Fruit fly (Drosophila melanogaster) whole organism, embryonic: ENCODE data around the gene CG10802.

Source experiments
- Asciz ChIP-seq: fragments of 200-800 bp; sonication (Bioruptor generic); optimal IDR thresholded peaks from 2 replicates; lab custom pipeline; 2017; ENCODE audit warnings: missing biosample characterization, mild to moderate bottlenecking, missing genetic modification characterization, missing genetic modification reagents
- BEAF-32 ChIP-seq: fragments of 200-800 bp; sonication (Bioruptor generic); optimal IDR thresholded peaks from 3 replicates; lab custom pipeline; 2017; ENCODE audit warnings: missing biosample characterization, missing genetic modification characterization, mild to moderate bottlenecking, moderate library complexity, missing genetic modification reagents
- CG10366 ChIP-seq: fragments of 200-800 bp; sonication (Bioruptor generic); IDR thresholded peaks from 2 replicates; pipeline ENCODE4 v1.3.6; 2022; ENCODE audit warnings: missing biosample characterization, missing genetic modification characterization
- CG10543 ChIP-seq: fragments of 200-800 bp; sonication (Bioruptor generic); optimal IDR thresholded peaks from 3 replicates; lab custom pipeline; 2017; ENCODE audit warnings: missing biosample characterization, mild to moderate bottlenecking, missing genetic modification characterization, moderate library complexity
- CG10979 ChIP-seq: fragments of 200-800 bp; sonication (Bioruptor generic); optimal IDR thresholded peaks from 2 replicates; lab custom pipeline; 2018; ENCODE audit warnings: missing biosample characterization, mild to moderate bottlenecking, missing genetic modification characterization, moderate library complexity
- CG11504 ChIP-seq: fragments of 200-800 bp; sonication (Bioruptor generic); optimal IDR thresholded peaks from 3 replicates; lab custom pipeline; 2019; ENCODE audit warnings: missing biosample characterization, mild to moderate bottlenecking, missing genetic modification characterization, moderate library complexity
- CG11696 ChIP-seq: fragments of 200-800 bp; sonication (Bioruptor generic); IDR thresholded peaks from 2 replicates; pipeline ENCODE4 v1.3.6; 2022; ENCODE audit warnings: missing biosample characterization, missing genetic modification characterization
- CG12659 ChIP-seq: fragments of 200-800 bp; sonication (Bioruptor generic); optimal IDR thresholded peaks from 3 replicates; lab custom pipeline; 2017; ENCODE audit warnings: mild to moderate bottlenecking, missing biosample characterization, missing genetic modification reagents, missing genetic modification characterization
- CG14710 ChIP-seq: fragments of 200-800 bp; sonication (Bioruptor generic); optimal IDR thresholded peaks from 3 replicates; lab custom pipeline; 2019; ENCODE audit warnings: missing biosample characterization, mild to moderate bottlenecking, missing genetic modification characterization, moderate library complexity
- CG15073 ChIP-seq: fragments of 200-800 bp; sonication (Bioruptor generic); optimal IDR thresholded peaks from 2 replicates; lab custom pipeline; 2016; ENCODE audit warnings: missing biosample characterization, missing genetic modification characterization
- CG17328 ChIP-seq: fragments of 200-800 bp; sonication (Bioruptor generic); IDR thresholded peaks from 2 replicates; pipeline ENCODE4 v1.3.6; 2022; ENCODE audit warnings: missing biosample characterization, missing genetic modification characterization
- CG2120 ChIP-seq: fragments of 200-800 bp; sonication (Bioruptor generic); optimal IDR thresholded peaks from 3 replicates; lab custom pipeline; 2016; ENCODE audit warnings: missing biosample characterization, missing genetic modification characterization
- CG2129 ChIP-seq: fragments of 200-800 bp; sonication (Bioruptor generic); IDR thresholded peaks from 2 replicates; pipeline ENCODE4 v1.3.6; 2022; ENCODE audit warnings: missing biosample characterization, missing genetic modification characterization; ENCODE audit not compliant: partially characterized antibody
- CG34376 ChIP-seq: fragments of 200-800 bp; sonication (Bioruptor generic); optimal IDR thresholded peaks from 2 replicates; lab custom pipeline; 2018; ENCODE audit warnings: missing biosample characterization, mild to moderate bottlenecking, missing genetic modification characterization
- CG3995 ChIP-seq: fragments of 200-800 bp; sonication (Bioruptor generic); optimal IDR thresholded peaks from 3 replicates; lab custom pipeline; 2016; ENCODE audit warnings: missing biosample characterization, missing genetic modification characterization
- CG4617 ChIP-seq: fragments of 200-800 bp; sonication (Bioruptor generic); optimal IDR thresholded peaks from 3 replicates; lab custom pipeline; 2016; ENCODE audit warnings: missing biosample characterization, missing genetic modification characterization, borderline replicate concordance
- CG6683 ChIP-seq: fragments of 200-800 bp; sonication (Bioruptor generic); optimal IDR thresholded peaks from 2 replicates; lab custom pipeline; 2017; ENCODE audit warnings: missing biosample characterization, mild to moderate bottlenecking, missing genetic modification characterization, missing genetic modification reagents
- CG7987 ChIP-seq: fragments of 200-800 bp; sonication (Bioruptor generic); optimal IDR thresholded peaks from 2 replicates; lab custom pipeline; 2018; ENCODE audit warnings: missing biosample characterization, mild to moderate bottlenecking, missing genetic modification characterization, moderate library complexity
- CG8359 ChIP-seq: fragments of 200-800 bp; sonication (Bioruptor generic); optimal IDR thresholded peaks from 2 replicates; lab custom pipeline; 2017; ENCODE audit warnings: missing biosample characterization, mild to moderate bottlenecking, missing genetic modification characterization, borderline replicate concordance
- CG9876 ChIP-seq: fragments of 200-800 bp; sonication (Bioruptor generic); optimal IDR thresholded peaks from 2 replicates; lab custom pipeline; 2016; ENCODE audit warnings: missing biosample characterization, missing genetic modification characterization
- CTCF ChIP-seq: fragments of 200-800 bp; sonication (Bioruptor generic); optimal IDR thresholded peaks from 2 replicates; lab custom pipeline; 2017; ENCODE audit warnings: missing biosample characterization, mild to moderate bottlenecking, missing genetic modification characterization, moderate library complexity
- Deaf1 ChIP-seq: fragments of 200-800 bp; optimal IDR thresholded peaks from 3 replicates; lab custom pipeline; 2019; ENCODE audit warnings: missing biosample characterization, mild to moderate bottlenecking, missing genetic modification characterization, moderate library complexity
- Ets65A ChIP-seq: fragments of 200-800 bp; sonication (Bioruptor generic); peaks from one replicate; lab custom pipeline; 2016; ENCODE audit warnings: missing biosample characterization, missing genetic modification characterization
- Hsf ChIP-seq: fragments of 200-800 bp; sonication (Bioruptor generic); optimal IDR thresholded peaks from 3 replicates; lab custom pipeline; 2016; ENCODE audit warnings: missing biosample characterization, missing genetic modification characterization
- Med ChIP-seq: fragments of 200-800 bp; sonication (Bioruptor generic); peaks from one replicate; lab custom pipeline; 2016; ENCODE audit warnings: missing biosample characterization, missing genetic modification characterization, mild to moderate bottlenecking, inconsistent platforms, moderate library complexity
- Nf-YC ChIP-seq: fragments of 200-800 bp; optimal IDR thresholded peaks from 3 replicates; lab custom pipeline; 2019; ENCODE audit warnings: missing biosample characterization, mild to moderate bottlenecking, missing genetic modification characterization, moderate library complexity
- Pdp1 ChIP-seq, 2 experiments: fragments of 200-800 bp; sonication (Bioruptor generic); optimal IDR thresholded peaks; 3 replicates each; lab custom pipeline; 2016; ENCODE audit warnings: missing biosample characterization in 2 of 2, missing genetic modification characterization in 2 of 2, mild to moderate bottlenecking in 1 of 2, moderate library complexity in 1 of 2
- Ssrp ChIP-seq: fragments of 200-800 bp; sonication (Bioruptor generic); optimal IDR thresholded peaks from 2 replicates; lab custom pipeline; 2018; ENCODE audit warnings: missing biosample characterization, mild to moderate bottlenecking, missing genetic modification characterization, moderate library complexity
- al ChIP-seq: fragments of 200-800 bp; sonication (Bioruptor generic); IDR thresholded peaks from 2 replicates; pipeline ENCODE4 v1.3.6; 2022; ENCODE audit warnings: missing biosample characterization, missing genetic modification characterization
- ato ChIP-seq: fragments of 200-800 bp; sonication (Bioruptor generic); IDR thresholded peaks from 2 replicates; pipeline ENCODE4 v1.3.6; 2022; ENCODE audit warnings: missing biosample characterization, missing genetic modification characterization; ENCODE audit not compliant: partially characterized antibody
- br ChIP-seq: fragments of >200 bp; optimal IDR thresholded peaks from 2 replicates; lab custom pipeline; 2017
- cas ChIP-seq: fragments of 200-800 bp; sonication (Bioruptor generic); IDR thresholded peaks from 2 replicates; pipeline ENCODE4 v1.3.6; 2022; ENCODE audit warnings: missing biosample characterization, missing genetic modification characterization
- chinmo ChIP-seq: fragments of 200-800 bp; sonication (Bioruptor generic); IDR thresholded peaks from 4 replicates; pipeline ENCODE4 v1.3.6; 2022; ENCODE audit warnings: missing biosample characterization, missing genetic modification characterization; ENCODE audit not compliant: partially characterized antibody
- dimm ChIP-seq: fragments of 200-800 bp; sonication (Bioruptor generic); IDR thresholded peaks from 2 replicates; pipeline ENCODE4 v1.3.6; 2022; ENCODE audit warnings: missing biosample characterization, missing genetic modification characterization
- exex ChIP-seq: fragments of 200-800 bp; sonication (Bioruptor generic); optimal IDR thresholded peaks from 4 replicates; lab custom pipeline; 2018; ENCODE audit warnings: missing biosample characterization, mild to moderate bottlenecking, missing genetic modification characterization, moderate library complexity
- eyg ChIP-seq: fragments of 200-800 bp; sonication (Bioruptor generic); optimal IDR thresholded peaks from 3 replicates; lab custom pipeline; 2016; ENCODE audit warnings: missing biosample characterization, missing genetic modification characterization
- gcm ChIP-seq: fragments of 200-800 bp; sonication (Bioruptor generic); optimal IDR thresholded peaks from 2 replicates; lab custom pipeline; 2019; ENCODE audit warnings: missing biosample characterization, mild to moderate bottlenecking, missing genetic modification characterization, moderate library complexity
- gem ChIP-seq: fragments of 200-800 bp; sonication (Bioruptor generic); optimal IDR thresholded peaks from 2 replicates; lab custom pipeline; 2019; ENCODE audit warnings: missing biosample characterization, mild to moderate bottlenecking, missing genetic modification characterization, moderate library complexity
- grau ChIP-seq: fragments of 200-800 bp; optimal IDR thresholded peaks from 3 replicates; lab custom pipeline; 2019; ENCODE audit warnings: missing biosample characterization, mild to moderate bottlenecking, missing genetic modification characterization, moderate library complexity
- grn ChIP-seq: fragments of 200-800 bp; sonication (Bioruptor generic); optimal IDR thresholded peaks from 3 replicates; lab custom pipeline; 2017; ENCODE audit warnings: missing biosample characterization, missing genetic modification characterization
- jigr1 ChIP-seq: fragments of 200-800 bp; sonication (Bioruptor generic); IDR thresholded peaks from 3 replicates; pipeline ENCODE4 v1.3.6; 2022; ENCODE audit warnings: missing biosample characterization, missing genetic modification characterization
- pb ChIP-seq: fragments of 200-800 bp; sonication (Bioruptor generic); optimal IDR thresholded peaks from 3 replicates; lab custom pipeline; 2016; ENCODE audit warnings: missing biosample characterization, missing genetic modification characterization
- peb ChIP-seq: fragments of 200-800 bp; sonication (Bioruptor generic); IDR thresholded peaks from 2 replicates; pipeline ENCODE4 v1.3.6; 2022; ENCODE audit warnings: missing biosample characterization, missing genetic modification characterization
- row ChIP-seq: fragments of 200-800 bp; sonication (Bioruptor generic); IDR thresholded peaks from 3 replicates; pipeline ENCODE4 v1.3.6; 2022; ENCODE audit warnings: missing biosample characterization, missing genetic modification characterization
- slbo ChIP-seq: fragments of 200-800 bp; sonication (Bioruptor generic); IDR thresholded peaks from 2 replicates; pipeline ENCODE4 v1.3.6; 2022; ENCODE audit warnings: missing biosample characterization, missing genetic modification characterization
- slp2 ChIP-seq: fragments of 200-800 bp; sonication (Bioruptor generic); optimal IDR thresholded peaks from 2 replicates; lab custom pipeline; 2016; ENCODE audit warnings: missing biosample characterization, missing genetic modification characterization
- wdn ChIP-seq: fragments of 200-800 bp; sonication (Bioruptor generic); IDR thresholded peaks from 2 replicates; pipeline ENCODE4 v1.3.6; 2022; ENCODE audit warnings: missing biosample characterization, missing genetic modification characterization
- yki ChIP-seq: fragments of >200 bp; optimal IDR thresholded peaks from 3 replicates; lab custom pipeline; 2018
- zen2 ChIP-seq: fragments of 200-800 bp; sonication (Bioruptor generic); IDR thresholded peaks from 3 replicates; pipeline ENCODE4 v1.3.6; 2022; ENCODE audit warnings: missing biosample characterization, missing genetic modification characterization; ENCODE audit not compliant: partially characterized antibody

CG10802 gene

dm6 chrX:3440506-3440905, 42.3 kb upstream of the CG10802 start (continued):
- TF ChIP-seq chinmo (GFP tag; lab: Robert Waterston, UW) (0 out of 4 replicates have a peak, but pooled peaks have one; percentile 65), zen2 (GFP tag; lab: Robert Waterston, UW) (no peak), CG7987 (GFP tag; lab: Kevin White, UChicago) (peak; percentile 92), CG15073 (GFP tag; lab: Kevin White, UChicago) (no peak), CG11696 (GFP tag; lab: Robert Waterston, UW) (no peak)

DNA sequence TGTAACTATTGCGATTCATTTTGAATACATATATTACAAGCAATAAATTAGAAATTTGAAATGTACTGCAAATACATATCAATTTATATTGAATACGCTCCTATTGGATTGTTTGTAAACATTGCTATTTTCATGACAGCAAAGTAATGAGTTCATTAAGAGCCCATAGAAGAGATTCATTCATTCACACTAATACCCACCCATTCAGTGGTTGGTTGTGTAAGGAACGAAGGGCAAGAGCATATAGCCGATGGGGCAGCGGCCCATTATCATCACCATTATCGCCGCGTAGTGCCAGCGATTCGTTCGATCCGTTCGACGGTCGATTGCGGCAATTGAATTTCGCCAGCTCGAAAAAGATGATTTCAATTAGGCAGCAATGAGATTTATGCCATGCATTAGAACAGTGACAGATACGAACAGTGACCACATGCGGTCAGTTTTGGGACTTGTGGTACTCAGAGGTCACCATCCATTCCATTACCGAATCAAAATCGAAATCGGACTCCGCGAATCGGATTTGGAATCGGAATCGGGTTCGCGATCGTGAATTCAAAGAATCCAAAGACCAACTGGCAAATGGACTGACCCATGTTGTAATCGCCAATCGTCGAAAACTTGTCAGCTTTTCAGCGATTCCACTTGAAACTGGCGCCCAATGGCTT, 40.1 kb upstream of the CG10802 start:
- TF ChIP-seq yki (lab: Kevin White, UChicago) = no peak
- TF ChIP-seq CG11504 (tag; lab: Kevin White, UChicago) = peak; percentile 11
- peak; percentile 30 for TF ChIP-seq CG7987 (GFP tag; lab: Kevin White, UChicago)
- no peak for TF ChIP-seq ato (GFP tag; lab: Robert Waterston, UW)
- 0 out of 3 replicates have a peak, but pooled peaks have one; percentile 25 for TF ChIP-seq row (GFP tag; lab: Robert Waterston, UW)
- no peak for TF ChIP-seq CG3995 (GFP tag; lab: Kevin White, UChicago)
- peak; percentile 23 for TF ChIP-seq gem (tag; lab: Kevin White, UChicago)
- peak in 1 of 2 experiments; percentile 92 for TF ChIP-seq Pdp1 (GFP tag; optimal IDR thresholded peaks at IDR 0.05; lab: Kevin White, UChicago)
- TF ChIP-seq exex = peak; percentile 42
- no peak for TF ChIP-seq dimm (GFP tag; lab: Robert Waterston, UW)
- no peak for TF ChIP-seq pb (GFP tag; lab: Kevin White, UChicago)
- peak; percentile 49 for TF ChIP-seq slbo (GFP tag; lab: Robert Waterston, UW)
- TF ChIP-seq CG34376 (GFP tag; lab: Kevin White, UChicago) = peak; percentile 74
- TF ChIP-seq CG2129 (GFP tag; lab: Robert Waterston, UW) = no peak
- TF ChIP-seq CG9876 (GFP tag; lab: Kevin White, UChicago) = no peak
- no peak for TF ChIP-seq Hsf (GFP tag; lab: Kevin White, UChicago)
- TF ChIP-seq CG8359 (GFP tag; lab: Kevin White, UChicago) = no peak
- no peak for TF ChIP-seq CG14710
- TF ChIP-seq Med (GFP tag; lab: Kevin White, UChicago) = peak; percentile 25
- TF ChIP-seq Asciz (GFP tag; lab: Kevin White, UChicago) = no peak
- no peak for TF ChIP-seq cas (GFP tag; lab: Robert Waterston, UW)
- no peak for TF ChIP-seq CG6683
- peak; percentile 10 for TF ChIP-seq grn (GFP tag; lab: Kevin White, UChicago)
- TF ChIP-seq grau (tag; lab: Kevin White, UChicago) = peak; percentile 20
- TF ChIP-seq slp2 (GFP tag; lab: Kevin White, UChicago) = no peak
- no peak for TF ChIP-seq CG10979 (tag; lab: Kevin White, UChicago)
- no peak for TF ChIP-seq al (GFP tag; lab: Robert Waterston, UW)
- TF ChIP-seq br (lab: Kevin White, UChicago) = no peak
- no peak for TF ChIP-seq CG2120 (GFP tag; lab: Kevin White, UChicago)
- no peak for TF ChIP-seq BEAF-32 (GFP tag; lab: Kevin White, UChicago)
- no peak for TF ChIP-seq eyg
- TF ChIP-seq peb (GFP tag; lab: Robert Waterston, UW) = no peak
- TF ChIP-seq CTCF (GFP tag; lab: Kevin White, UChicago) = no peak
- TF ChIP-seq wdn (GFP tag; lab: Robert Waterston, UW) = no peak
- peak; percentile 6 for TF ChIP-seq Deaf1 (tag; lab: Kevin White, UChicago)
- no peak for TF ChIP-seq Ets65A
- TF ChIP-seq jigr1 (GFP tag; lab: Robert Waterston, UW) = no peak
- TF ChIP-seq gcm (GFP tag; lab: Kevin White, UChicago) = no peak
- TF ChIP-seq Ssrp (tag; lab: Kevin White, UChicago) = no peak
- no peak for TF ChIP-seq CG12659 (GFP tag; lab: Kevin White, UChicago)
- no peak for TF ChIP-seq Nf-YC (tag; lab: Kevin White, UChicago)
- TF ChIP-seq CG17328 (GFP tag; lab: Robert Waterston, UW) = no peak
- TF ChIP-seq CG10366 (GFP tag; lab: Robert Waterston, UW) = no peak
- no peak for TF ChIP-seq CG4617 (GFP tag; lab: Kevin White, UChicago)
- peak; percentile 41 for TF ChIP-seq CG10543 (GFP tag; lab: Kevin White, UChicago)
